Fruit fly (Drosophila melanogaster): ENCODE results near the gene CG43121.
A peak's percentile ranks its signal among the peaks of the same experiment; 100 is the strongest.

The CG43121 gene

DNA sequence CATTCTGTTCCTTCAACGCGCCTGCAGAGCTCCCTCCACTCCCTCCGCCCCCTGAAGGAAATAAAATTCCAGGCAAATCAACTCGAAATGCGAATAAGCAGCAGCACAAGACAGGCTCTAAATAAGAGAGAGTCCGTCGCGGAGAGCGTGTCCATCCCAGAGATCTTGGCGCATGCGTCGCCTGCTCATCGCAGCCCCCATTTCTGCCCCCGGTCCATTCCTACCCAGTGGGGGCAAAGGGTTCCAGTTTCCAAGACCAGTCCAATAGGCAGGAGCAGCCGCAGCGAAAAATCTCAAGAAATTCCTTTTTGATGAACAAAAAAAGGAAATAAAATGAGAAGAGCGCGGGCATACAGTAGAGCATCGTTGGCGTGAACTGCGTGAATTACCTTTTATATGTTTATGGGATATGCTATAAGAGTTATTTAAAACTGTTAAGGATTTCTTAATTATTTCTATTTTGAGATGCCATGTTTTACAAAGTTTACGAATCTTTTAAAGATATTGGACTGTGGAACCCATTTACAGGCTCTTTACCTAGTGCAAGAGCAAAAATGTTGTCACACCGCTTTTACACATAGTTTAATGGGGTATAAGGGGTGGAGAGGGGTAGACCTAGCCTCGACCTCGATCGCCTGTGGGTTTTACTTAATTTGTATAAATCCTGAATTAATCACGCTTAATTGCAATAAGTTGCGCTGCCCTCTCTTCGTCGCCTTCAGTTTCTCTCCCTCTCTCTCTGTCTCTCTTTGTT, 38.0 kb downstream of the CG43121 start:
- TF ChIP-seq GATAd (GFP tag; optimal IDR thresholded peaks at IDR 0.05) (no peak), brk (GFP tag; optimal IDR thresholded peaks at IDR 0.05) (peak; percentile 30), Jra (GFP tag; optimal IDR thresholded peaks at IDR 0.05) (peak; percentile 69), Dif (GFP tag; optimal IDR thresholded peaks at IDR 0.05; ENCODE audit: partially characterized antibody) (peak; percentile 66), CG32264 (GFP tag; optimal IDR thresholded peaks at IDR 0.05) (peak; percentile 56), woc (GFP tag; optimal IDR thresholded peaks at IDR 0.05) (peak; percentile 86), CG9705 (GFP tag; optimal IDR thresholded peaks at IDR 0.05) (peak; percentile 30), Rel (GFP tag; optimal IDR thresholded peaks at IDR 0.05) (no peak), Rel (tag; optimal IDR thresholded peaks at IDR 0.05) (peak; percentile 3), Hnf4 (GFP tag; optimal IDR thresholded peaks at IDR 0.05) (peak; percentile 77), Abd-B (GFP tag; optimal IDR thresholded peaks at IDR 0.05) (no peak), lola (GFP tag; optimal IDR thresholded peaks at IDR 0.05) (no peak), Myc (optimal IDR thresholded peaks at IDR 0.05) (no peak), dsf (GFP tag; optimal IDR thresholded peaks at IDR 0.05; ENCODE audit: borderline replicate concordance) (no peak), Hr83 (GFP tag; optimal IDR thresholded peaks at IDR 0.05; ENCODE audit: poor library complexity, severe bottlenecking) (no peak), Sp1 (GFP tag; optimal IDR thresholded peaks at IDR 0.05) (peak; percentile 73), Dfd (GFP tag; optimal IDR thresholded peaks at IDR 0.05) (no peak), sage (GFP tag; optimal IDR thresholded peaks at IDR 0.05) (peak; percentile 61), fru (GFP tag; optimal IDR thresholded peaks at IDR 0.05) (peak; percentile 90), sv (GFP tag; optimal IDR thresholded peaks at IDR 0.05) (no peak), HLH106 (tag; optimal IDR thresholded peaks at IDR 0.05) (peak; percentile 79), CrebA (GFP tag; optimal IDR thresholded peaks at IDR 0.05; ENCODE audit: borderline replicate concordance) (no peak), Hr78 (GFP tag; optimal IDR thresholded peaks at IDR 0.05) (no peak), jim (GFP tag; optimal IDR thresholded peaks at IDR 0.05) (no peak), tai (GFP tag; optimal IDR thresholded peaks at IDR 0.05) (peak; percentile 38), dl (GFP tag; optimal IDR thresholded peaks at IDR 0.05; ENCODE audit: insufficient read depth in 1 of 2, partially characterized antibody in 2 of 2) (peak in 1 of 2 experiments; percentile 52), rgr (GFP tag; optimal IDR thresholded peaks at IDR 0.05) (peak; percentile 78), N (GFP tag; optimal IDR thresholded peaks at IDR 0.05) (no peak), pan (optimal IDR thresholded peaks at IDR 0.05) (no peak), br (GFP tag; optimal IDR thresholded peaks at IDR 0.05) (peak; percentile 80), h (GFP tag; optimal IDR thresholded peaks at IDR 0.05) (peak; percentile 89), usp (GFP tag; optimal IDR thresholded peaks at IDR 0.05) (no peak), dmrt93B (GFP tag; optimal IDR thresholded peaks at IDR 0.05) (peak; percentile 66), Mio (GFP tag; optimal IDR thresholded peaks at IDR 0.05) (no peak), Vsx2 (GFP tag; optimal IDR thresholded peaks at IDR 0.05; ENCODE audit: partially characterized antibody) (no peak), ey (GFP tag; optimal IDR thresholded peaks at IDR 0.05) (peak; percentile 85), foxo (GFP tag; optimal IDR thresholded peaks at IDR 0.05) (peak in 1 of 2 experiments; percentile 86), psq (GFP tag; optimal IDR thresholded peaks at IDR 0.05) (no peak), OdsH (GFP tag; optimal IDR thresholded peaks at IDR 0.05) (peak; percentile 79)

DNA sequence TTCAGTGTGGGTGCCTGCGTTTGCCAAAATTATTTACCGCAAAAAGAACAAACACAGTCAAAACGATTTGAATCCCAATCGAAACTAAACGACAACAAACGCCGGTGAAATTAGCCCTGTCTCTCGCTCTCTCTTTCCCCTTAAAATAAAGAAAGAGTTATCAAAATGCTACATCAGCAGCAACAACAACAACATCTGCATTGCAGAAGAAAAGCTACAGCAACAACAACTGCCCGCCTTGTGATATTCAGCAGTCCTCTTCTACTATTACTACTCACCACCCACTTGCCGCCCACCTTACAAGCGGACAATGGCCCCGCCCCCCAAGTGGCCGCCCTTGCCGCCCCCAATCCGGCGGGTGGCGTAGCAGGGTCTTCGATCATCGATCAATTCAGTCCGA, 39.3 kb downstream of the CG43121 start:
- TF ChIP-seq Sp1 (GFP tag; optimal IDR thresholded peaks at IDR 0.05) (no peak), Dfd (GFP tag; optimal IDR thresholded peaks at IDR 0.05) (peak; percentile 50), Hr83 (GFP tag; optimal IDR thresholded peaks at IDR 0.05; ENCODE audit: poor library complexity, severe bottlenecking) (no peak)
